Worm (Caenorhabditis elegans) whole organism, midembryonic: ENCODE results near the gene srlf-24.

Experiments used
- T22C8.4 ChIP-seq: fragments of 200-800 bp; sonication (Bioruptor generic); IDR thresholded peaks from 2 replicates; pipeline ENCODE4 v1.3.6; 2022; ENCODE audit warnings: missing genetic modification characterization, missing compliant biosample characterization
- cog-1 ChIP-seq: sonication (generic microtip); optimal IDR thresholded peaks from 2 replicates; lab custom pipeline; 2016; ENCODE audit warnings: missing genetic modification characterization, missing compliant biosample characterization
- flt-1 ChIP-seq: fragments of 200-800 bp; sonication (Bioruptor generic); IDR thresholded peaks from 2 replicates; pipeline ENCODE4 v1.3.6; 2022; ENCODE audit warnings: missing genetic modification characterization, missing compliant biosample characterization
- klf-2 ChIP-seq: fragments of 200-800 bp; sonication (Bioruptor generic); conservative IDR thresholded peaks from 2 replicates; pipeline ENCODE4 v1.3.6; 2022; ENCODE audit warnings: missing genetic modification reagents, missing genetic modification characterization, missing compliant biosample characterization
- med-1 ChIP-seq: sonication (generic microtip); optimal IDR thresholded peaks from 2 replicates; lab custom pipeline; 2017; ENCODE audit warnings: missing genetic modification characterization, mild to moderate bottlenecking, missing compliant biosample characterization, antibody characterized with exemption, missing genetic modification reagents; ENCODE audit not compliant: insufficient read depth
- ref-1 ChIP-seq: fragments of 200-800 bp; sonication (Bioruptor generic); conservative IDR thresholded peaks from 2 replicates; pipeline ENCODE4 v1.3.6; 2022; ENCODE audit warnings: missing genetic modification reagents, missing genetic modification characterization, missing compliant biosample characterization
- ztf-29 ChIP-seq: fragments of 200-800 bp; sonication (Bioruptor generic); IDR thresholded peaks from 2 replicates; pipeline ENCODE4 v1.3.6; 2022; ENCODE audit warnings: missing genetic modification reagents, missing genetic modification characterization, missing compliant biosample characterization

DNA sequence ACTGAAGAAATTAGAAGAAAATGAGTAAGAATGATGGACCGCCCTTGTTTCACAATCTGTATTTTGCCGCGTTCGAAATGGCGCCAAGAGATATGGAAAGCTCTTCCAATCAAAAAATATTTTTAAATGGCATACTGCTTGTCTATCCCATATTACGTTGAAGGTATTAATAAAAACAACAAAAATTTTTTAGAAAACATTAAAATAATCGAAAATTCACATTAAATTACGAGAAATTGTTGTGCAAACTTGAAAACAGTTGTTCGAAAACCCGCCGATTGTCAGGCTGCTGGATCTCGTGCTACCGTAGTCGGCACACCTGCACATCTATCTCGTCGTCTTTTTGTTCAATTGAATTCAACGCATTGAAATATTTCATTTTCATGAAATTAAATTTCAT is 22.0 kb downstream of the srlf-24 start, which contains the start of gene klc-1:
- no peak for TF ChIP-seq ztf-29
- TF ChIP-seq flt-1 (GFP tag; lab: Robert Waterston, UW): no peak
- TF ChIP-seq klf-2 (GFP tag; lab: Robert Waterston, UW): no peak
- TF ChIP-seq cog-1 (tag; lab: Kevin White, UChicago): no peak
- TF ChIP-seq T22C8.4: no peak
- TF ChIP-seq ref-1 (GFP tag; lab: Robert Waterston, UW): no peak
- TF ChIP-seq med-1: no peak
